Fruit fly (Drosophila melanogaster) whole organism, pupa: ENCODE results near the gene Slbp.

ENCODE experiments used
- CG10348 ChIP-seq: fragments of 200-800 bp; sonication (Bioruptor generic); IDR thresholded peaks from 2 replicates; pipeline ENCODE4 v1.3.6; 2022; ENCODE audit warnings: missing biosample characterization, missing genetic modification characterization
- CG12605 ChIP-seq: fragments of 200-800 bp; sonication (Bioruptor generic); IDR thresholded peaks from 2 replicates; pipeline ENCODE4 v1.3.6; 2022; ENCODE audit warnings: missing biosample characterization, missing genetic modification characterization
- CG13204 ChIP-seq: fragments of 200-800 bp; sonication (Bioruptor generic); optimal IDR thresholded peaks from 2 replicates; lab custom pipeline; 2018; ENCODE audit warnings: missing biosample characterization, mild to moderate bottlenecking, missing genetic modification characterization, moderate library complexity
- CG14655 ChIP-seq: fragments of 200-800 bp; sonication (Bioruptor generic); optimal IDR thresholded peaks from 3 replicates; lab custom pipeline; 2017; ENCODE audit warnings: mild to moderate bottlenecking, missing biosample characterization, missing genetic modification reagents, missing genetic modification characterization
- CG15710 ChIP-seq: fragments of 200-800 bp; sonication (Bioruptor generic); optimal IDR thresholded peaks from 2 replicates; lab custom pipeline; 2018; ENCODE audit warnings: missing biosample characterization, mild to moderate bottlenecking, missing genetic modification characterization, moderate library complexity
- CG17806 ChIP-seq: fragments of 200-800 bp; sonication (Bioruptor generic); optimal IDR thresholded peaks from 2 replicates; lab custom pipeline; 2018; ENCODE audit warnings: missing biosample characterization, mild to moderate bottlenecking, missing genetic modification characterization, moderate library complexity
- CG32121 ChIP-seq: fragments of 200-800 bp; sonication (Bioruptor generic); IDR thresholded peaks from 2 replicates; pipeline ENCODE4 v1.3.6; 2022; ENCODE audit warnings: missing biosample characterization, missing genetic modification characterization
- CG34367 ChIP-seq: fragments of 200-800 bp; sonication (Bioruptor generic); optimal IDR thresholded peaks from 2 replicates; lab custom pipeline; 2018; ENCODE audit warnings: missing biosample characterization, mild to moderate bottlenecking, missing genetic modification characterization
- CG4496 ChIP-seq: fragments of 200-800 bp; sonication (Bioruptor generic); IDR thresholded peaks from 3 replicates; pipeline ENCODE4 v1.3.6; 2022; ENCODE audit warnings: missing biosample characterization, missing genetic modification characterization
- CG8159 ChIP-seq: fragments of 200-800 bp; sonication (Bioruptor generic); optimal IDR thresholded peaks from 3 replicates; lab custom pipeline; 2018; ENCODE audit warnings: missing biosample characterization, mild to moderate bottlenecking, missing genetic modification characterization, moderate library complexity
- CG8301 ChIP-seq: fragments of 200-800 bp; sonication (Bioruptor generic); optimal IDR thresholded peaks from 2 replicates; lab custom pipeline; 2018; ENCODE audit warnings: missing biosample characterization, mild to moderate bottlenecking, missing genetic modification characterization
- CG9948 ChIP-seq: fragments of 200-800 bp; sonication (Bioruptor generic); optimal IDR thresholded peaks from 2 replicates; lab custom pipeline; 2018; ENCODE audit warnings: missing biosample characterization, mild to moderate bottlenecking, missing genetic modification characterization, moderate library complexity
- D1 ChIP-seq: fragments of 200-800 bp; sonication (Bioruptor generic); optimal IDR thresholded peaks from 2 replicates; lab custom pipeline; 2018; ENCODE audit warnings: missing biosample characterization, mild to moderate bottlenecking, missing genetic modification characterization, moderate library complexity
- EcR ChIP-seq: fragments of 200-800 bp; sonication (Bioruptor generic); optimal IDR thresholded peaks from 3 replicates; lab custom pipeline; 2019; ENCODE audit warnings: missing biosample characterization, missing genetic modification characterization, mild to moderate bottlenecking, moderate library complexity, missing genetic modification reagents
- Ets98B ChIP-seq: fragments of 200-800 bp; sonication (Bioruptor generic); IDR thresholded peaks from 2 replicates; pipeline ENCODE4 v1.3.6; 2022; ENCODE audit warnings: missing biosample characterization, missing genetic modification characterization
- Pif1A ChIP-seq: fragments of 200-800 bp; sonication (Bioruptor generic); optimal IDR thresholded peaks from 3 replicates; lab custom pipeline; 2016; ENCODE audit warnings: missing biosample characterization, missing genetic modification characterization
- Pif1B ChIP-seq: fragments of 200-800 bp; sonication (Bioruptor generic); optimal IDR thresholded peaks from 3 replicates; lab custom pipeline; 2016; ENCODE audit warnings: missing biosample characterization, missing genetic modification characterization
- Snoo ChIP-seq: fragments of 200-800 bp; sonication (Bioruptor generic); optimal IDR thresholded peaks from 3 replicates; lab custom pipeline; 2017; ENCODE audit warnings: missing biosample characterization, mild to moderate bottlenecking, missing genetic modification characterization, inconsistent platforms
- fd96Ca ChIP-seq: fragments of 200-800 bp; sonication (Bioruptor generic); IDR thresholded peaks from 3 replicates; pipeline ENCODE4 v1.3.6; 2022; ENCODE audit warnings: missing biosample characterization, missing genetic modification characterization
- gl ChIP-seq: fragments of 200-800 bp; sonication (Bioruptor generic); optimal IDR thresholded peaks from 2 replicates; lab custom pipeline; 2018; ENCODE audit warnings: missing biosample characterization, mild to moderate bottlenecking, missing genetic modification characterization
- rn ChIP-seq: fragments of 200-800 bp; sonication (Bioruptor generic); IDR thresholded peaks from 2 replicates; pipeline ENCODE4 v1.3.6; 2022; ENCODE audit warnings: missing biosample characterization, missing genetic modification characterization

Gene Slbp

DNA sequence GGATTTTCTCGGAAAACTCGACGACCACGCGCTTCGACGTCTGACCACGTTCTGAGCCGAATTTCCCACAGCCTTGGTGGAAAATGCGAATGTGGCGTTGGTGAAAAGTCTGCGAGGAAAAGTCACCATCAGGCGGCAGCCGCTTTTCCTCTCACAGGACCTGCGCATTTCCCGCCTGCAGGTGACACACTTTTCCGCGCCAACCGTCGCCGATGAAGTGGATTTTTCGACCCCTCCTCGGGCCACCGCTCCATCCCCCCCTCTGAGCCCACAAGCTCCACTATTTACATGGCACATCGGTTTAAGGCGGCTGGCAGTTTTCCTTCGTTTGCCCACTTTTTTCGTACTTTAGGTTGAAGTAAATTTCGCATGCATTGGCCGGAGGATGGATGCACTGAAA, 41.9 kb upstream of the Slbp start, which contains the start of gene jus:
Gene jus (minus strand): TSS at position 38 of the 400 bp plus-strand sequence.
- no peak for TF ChIP-seq CG8301 (tag; lab: Kevin White, UChicago)

DNA sequence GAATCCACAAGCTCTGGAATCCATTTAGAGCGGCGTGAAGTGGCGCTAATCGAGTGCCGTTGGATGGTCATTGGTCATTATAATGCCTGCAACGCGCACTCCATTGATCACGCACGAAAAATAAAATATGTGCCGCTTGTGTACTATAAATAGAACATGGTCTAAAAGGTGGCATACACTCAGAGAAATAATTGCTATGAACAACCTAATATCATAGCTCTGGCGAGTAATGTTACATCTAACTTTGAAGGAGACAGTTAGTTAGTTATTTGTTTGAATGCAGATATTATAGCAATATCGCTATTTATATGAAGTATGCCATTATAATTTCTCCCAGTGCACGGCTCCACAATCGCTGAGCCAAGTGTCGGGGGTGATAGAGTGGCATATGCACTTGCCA, 37.9 kb upstream of the Slbp start:
- TF ChIP-seq CG12605 (GFP tag; lab: Robert Waterston, UW): no peak
- no peak for TF ChIP-seq CG9948
- TF ChIP-seq CG4496 (GFP tag; lab: Robert Waterston, UW): 0 out of 3 replicates have a peak, but pooled peaks have one; percentile 14
- TF ChIP-seq CG13204 (GFP tag; lab: Kevin White, UChicago): no peak

DNA sequence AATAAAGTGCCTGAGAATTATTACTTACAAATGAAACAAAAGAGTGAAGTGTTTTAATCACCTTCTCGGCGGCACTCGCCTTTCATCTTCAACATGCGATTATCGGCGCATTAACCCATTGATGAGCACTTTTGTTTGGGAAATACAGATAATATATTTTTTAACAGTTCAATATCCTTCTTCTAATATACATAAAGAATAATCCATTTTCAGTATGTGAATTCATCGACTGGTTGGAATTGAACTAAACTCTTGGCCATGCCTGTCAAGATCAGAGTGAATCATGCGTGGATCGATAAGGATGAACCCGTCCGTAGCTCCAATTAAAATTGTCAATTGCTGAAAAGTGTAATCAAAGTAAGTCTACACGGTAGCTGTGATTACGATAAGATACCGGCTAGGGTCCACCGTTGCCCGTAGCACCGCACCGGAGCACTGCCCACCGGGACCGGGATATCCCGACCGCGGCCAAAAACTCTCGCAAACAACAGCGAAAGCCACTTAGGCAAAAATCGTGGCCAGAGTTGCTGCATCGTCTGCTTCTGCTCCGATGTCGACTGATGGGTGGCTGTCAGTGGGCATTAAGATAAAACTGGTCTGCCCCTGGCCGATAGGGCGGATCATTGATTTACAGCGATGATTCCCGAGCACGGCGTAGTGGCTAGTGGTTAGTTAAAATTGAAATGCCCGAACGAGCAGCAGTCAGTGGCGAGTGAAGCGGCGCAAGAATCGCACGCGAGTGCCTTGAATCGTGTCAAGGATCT, 12.0 kb upstream of the Slbp start, which contains the start of gene CG11898:
Gene CG11898 (plus strand): TSS at position 714 of the 764 bp plus-strand sequence.
- TF ChIP-seq EcR (no peak), CG17806 (tag; lab: Kevin White, UChicago) (no peak), CG9948 (no peak), Snoo (tag; lab: Kevin White, UChicago) (no peak), D1 (no peak), CG8301 (tag; lab: Kevin White, UChicago) (no peak), Ets98B (GFP tag; lab: Robert Waterston, UW) (no peak), CG15710 (tag; lab: Kevin White, UChicago) (no peak), rn (GFP tag; lab: Robert Waterston, UW) (no peak), CG14655 (GFP tag; lab: Kevin White, UChicago) (no peak), CG10348 (GFP tag; lab: Robert Waterston, UW) (no peak), CG13204 (GFP tag; lab: Kevin White, UChicago) (no peak), CG4496 (GFP tag; lab: Robert Waterston, UW) (no peak), CG32121 (GFP tag; lab: Robert Waterston, UW) (no peak)

DNA sequence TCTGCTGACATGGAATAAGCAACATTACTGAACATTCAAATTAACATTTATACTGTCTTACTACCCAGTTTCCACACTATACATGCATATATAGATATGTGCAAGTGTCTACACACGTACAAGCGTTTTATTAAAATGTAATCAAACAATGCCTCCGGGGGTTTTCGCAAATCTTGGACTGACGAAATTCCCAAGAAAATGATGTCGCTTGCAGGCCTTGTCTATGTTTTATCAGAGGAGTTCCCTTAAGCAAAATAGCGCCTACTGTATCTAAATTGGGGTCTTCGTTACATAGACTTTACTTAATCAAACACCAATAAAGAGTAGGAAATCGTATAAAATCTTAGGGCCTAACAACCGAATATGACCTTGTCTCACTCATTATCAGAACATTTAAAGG, 6.6 kb upstream of the Slbp start:
- no peak for TF ChIP-seq fd96Ca (GFP tag; lab: Robert Waterston, UW)
- TF ChIP-seq D1: no peak
- TF ChIP-seq CG32121 (GFP tag; lab: Robert Waterston, UW): no peak
- TF ChIP-seq Pif1A (GFP tag; lab: Kevin White, UChicago): no peak
- no peak for TF ChIP-seq EcR
- TF ChIP-seq CG34367: no peak
- no peak for TF ChIP-seq CG17806 (tag; lab: Kevin White, UChicago)
- TF ChIP-seq CG8301 (tag; lab: Kevin White, UChicago): no peak
- no peak for TF ChIP-seq Pif1B
- no peak for TF ChIP-seq CG13204 (GFP tag; lab: Kevin White, UChicago)
- no peak for TF ChIP-seq CG12605 (GFP tag; lab: Robert Waterston, UW)
- TF ChIP-seq CG14655 (GFP tag; lab: Kevin White, UChicago): no peak
- TF ChIP-seq Snoo (tag; lab: Kevin White, UChicago): no peak
- no peak for TF ChIP-seq CG4496 (GFP tag; lab: Robert Waterston, UW)
- TF ChIP-seq CG9948: no peak

DNA sequence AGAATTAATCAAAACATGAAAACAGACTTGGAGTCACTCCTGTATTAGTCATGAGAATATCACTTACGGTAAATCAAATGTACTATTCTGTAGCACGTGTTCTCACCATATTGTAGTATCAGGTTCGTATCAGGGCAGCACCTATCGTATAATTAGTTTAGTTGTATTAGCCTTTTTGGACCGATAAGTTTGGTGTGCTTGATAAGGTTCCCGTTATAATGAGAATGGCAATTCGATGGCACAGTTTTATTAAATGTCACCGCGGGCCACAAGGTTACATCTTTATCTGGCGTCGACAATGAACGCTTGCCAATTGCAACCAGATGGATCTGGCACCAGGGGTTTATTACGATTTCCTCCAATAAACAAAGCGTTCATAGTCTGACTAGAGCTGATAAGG, 5.7 kb upstream of the Slbp start:
- no peak for TF ChIP-seq CG12605 (GFP tag; lab: Robert Waterston, UW)
- no peak for TF ChIP-seq Snoo (tag; lab: Kevin White, UChicago)
- TF ChIP-seq CG4496 (GFP tag; lab: Robert Waterston, UW): no peak
- TF ChIP-seq Pif1B: no peak
- no peak for TF ChIP-seq CG15710 (tag; lab: Kevin White, UChicago)

DNA sequence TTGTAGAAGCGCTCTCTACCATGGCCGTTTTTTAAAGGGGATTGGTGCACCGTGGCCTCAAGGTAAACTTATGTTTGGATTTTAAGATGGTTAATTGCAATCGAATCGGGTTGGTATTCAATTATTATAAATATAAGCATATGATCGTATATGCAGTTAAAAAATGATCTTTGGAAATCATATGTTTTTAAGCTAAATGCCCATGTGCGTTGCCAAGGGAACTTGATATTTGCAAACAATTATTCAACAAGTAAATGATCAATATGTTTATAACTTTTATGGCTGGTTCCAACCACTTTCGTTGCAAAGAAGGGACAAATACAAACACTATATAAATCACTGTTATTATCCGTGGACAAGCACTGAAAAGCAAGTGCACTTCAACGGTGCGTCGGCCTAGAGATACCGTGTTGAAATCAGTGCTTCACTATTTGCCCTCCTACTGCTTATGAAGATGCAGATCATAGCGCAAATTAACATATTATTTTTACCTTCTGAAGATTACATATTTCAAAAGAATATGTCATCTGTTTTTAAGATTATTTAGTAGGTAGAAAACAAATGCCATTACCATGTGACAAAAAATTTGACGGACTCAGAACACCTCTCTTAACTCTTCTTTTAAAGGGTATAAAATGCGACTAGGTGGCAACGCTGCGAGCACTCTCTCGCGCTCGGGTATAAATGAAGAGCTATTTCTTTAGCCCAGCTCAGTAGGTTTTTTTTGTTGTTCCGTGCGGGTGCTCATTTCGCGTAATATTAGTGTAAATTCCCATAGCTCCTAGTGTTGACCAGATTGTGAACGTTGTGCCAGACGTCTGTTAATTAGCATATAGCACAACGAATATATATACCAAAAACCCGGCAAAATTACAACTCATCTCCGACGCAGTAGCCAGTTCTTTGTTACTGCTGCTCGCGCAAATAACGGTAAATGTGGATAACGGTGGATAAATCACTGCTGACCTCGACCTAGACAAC, 4.6 kb upstream of the Slbp start, which contains the start of gene rdog:
Gene rdog (plus strand): TSS at position 705 of the 981 bp plus-strand sequence.
- TF ChIP-seq CG10348 (GFP tag; lab: Robert Waterston, UW) (0 out of 2 replicates have a peak, but pooled peaks have one; percentile 33), CG9948 (peak; percentile 73), CG14655 (GFP tag; lab: Kevin White, UChicago) (no peak), Pif1B (peak; percentile 60), CG8159 (tag; lab: Kevin White, UChicago) (peak; percentile 80), rn (GFP tag; lab: Robert Waterston, UW) (no peak), Snoo (tag; lab: Kevin White, UChicago) (peak; percentile 82), fd96Ca (GFP tag; lab: Robert Waterston, UW) (peak; percentile 26; the same call in 1 of the 3 replicates), Ets98B (GFP tag; lab: Robert Waterston, UW) (peak; percentile 40), CG15710 (tag; lab: Kevin White, UChicago) (peak; percentile 77), CG34367 (peak; percentile 72), CG13204 (GFP tag; lab: Kevin White, UChicago) (no peak), CG17806 (tag; lab: Kevin White, UChicago) (peak; percentile 71), CG12605 (GFP tag; lab: Robert Waterston, UW) (no peak), D1 (no peak), Pif1A (GFP tag; lab: Kevin White, UChicago) (no peak), CG4496 (GFP tag; lab: Robert Waterston, UW) (peak; percentile 59), gl (tag; lab: Kevin White, UChicago) (peak; percentile 18), CG8301 (tag; lab: Kevin White, UChicago) (peak; percentile 78), EcR (peak; percentile 41), CG32121 (GFP tag; lab: Robert Waterston, UW) (no peak)
